Worm (Caenorhabditis elegans) whole organism, L4 larva: ENCODE results near the gene wdr-31.
A peak's percentile ranks its signal among the peaks of the same experiment; 100 is the strongest.

Source experiments
- F26F4.8 ChIP-seq: fragments of 200-800 bp; sonication (Bioruptor generic); conservative IDR thresholded peaks from 2 replicates; pipeline ENCODE4 v1.3.6; 2022; ENCODE audit warnings: missing genetic modification characterization, missing compliant biosample characterization
- R02D3.7 ChIP-seq: fragments of 150-350 bp; sonication (generic microtip); optimal IDR thresholded peaks from 3 replicates; lab custom pipeline; 2014; ENCODE audit warnings: missing biosample characterization, missing genetic modification characterization
- T26A8.4 ChIP-seq: fragments of 200-800 bp; sonication (Bioruptor generic); IDR thresholded peaks from 2 replicates; pipeline ENCODE4 v1.3.6; 2022; ENCODE audit warnings: missing genetic modification characterization, missing compliant biosample characterization
- Y105C5A.15 ChIP-seq: fragments of 200-800 bp; sonication (Bioruptor generic); IDR thresholded peaks from 2 replicates; pipeline ENCODE4 v1.3.6; 2022; ENCODE audit warnings: missing genetic modification characterization, missing compliant biosample characterization
- Y5F2A.4 ChIP-seq: fragments of 200-800 bp; sonication (Bioruptor generic); optimal IDR thresholded peaks from 2 replicates; lab custom pipeline; 2018; ENCODE audit warnings: mild to moderate bottlenecking, missing genetic modification characterization, missing compliant biosample characterization
- Y75B8A.6 ChIP-seq: fragments of 200-800 bp; sonication (Bioruptor generic); IDR thresholded peaks from 2 replicates; pipeline ENCODE4 v1.3.6; 2022; ENCODE audit warnings: missing genetic modification reagents, missing genetic modification characterization, missing compliant biosample characterization
- daf-12 ChIP-seq: fragments of 150-350 bp; optimal IDR thresholded peaks from 2 replicates; lab custom pipeline; 2014; ENCODE audit warnings: missing biosample characterization, missing genetic modification reagents, missing genetic modification characterization
- daf-19 ChIP-seq: fragments of 200-800 bp; sonication (Bioruptor generic); conservative IDR thresholded peaks from 2 replicates; pipeline ENCODE4 v1.3.6; 2022; ENCODE audit warnings: missing genetic modification characterization, missing compliant biosample characterization
- daf-8 ChIP-seq: fragments of 200-800 bp; sonication (Bioruptor generic); IDR thresholded peaks from 2 replicates; pipeline ENCODE4 v1.3.6; 2022; ENCODE audit warnings: missing genetic modification characterization, missing compliant biosample characterization
- dmd-6 ChIP-seq: fragments of 200-800 bp; sonication (Bioruptor generic); IDR thresholded peaks from 2 replicates; pipeline ENCODE4 v1.3.6; 2022; ENCODE audit warnings: missing genetic modification reagents, missing genetic modification characterization, missing compliant biosample characterization
- dve-1 ChIP-seq: sonication (generic microtip); optimal IDR thresholded peaks from 2 replicates; lab custom pipeline; 2017; ENCODE audit warnings: antibody characterized with exemption, mild to moderate bottlenecking, missing genetic modification characterization, missing compliant biosample characterization; ENCODE audit not compliant: insufficient read depth
- fos-1 ChIP-seq: fragments of 150-350 bp; optimal IDR thresholded peaks from 2 replicates; lab custom pipeline; 2014; ENCODE audit warnings: missing biosample characterization, missing genetic modification characterization
- hlh-11 ChIP-seq: fragments of 200-800 bp; sonication (Bioruptor generic); optimal IDR thresholded peaks from 2 replicates; lab custom pipeline; 2018; ENCODE audit warnings: mild to moderate bottlenecking, missing genetic modification characterization, missing compliant biosample characterization
- hlh-30 ChIP-seq: sonication (generic microtip); optimal IDR thresholded peaks from 2 replicates; lab custom pipeline; 2017; ENCODE audit warnings: antibody characterized with exemption, mild to moderate bottlenecking, missing genetic modification characterization, missing compliant biosample characterization; ENCODE audit not compliant: insufficient read depth
- lim-7 ChIP-seq: fragments of 200-800 bp; sonication (Bioruptor generic); IDR thresholded peaks from 2 replicates; pipeline ENCODE4 v1.3.6; 2022; ENCODE audit warnings: missing genetic modification characterization, missing compliant biosample characterization
- lin-13 ChIP-seq: fragments of 150-350 bp; optimal IDR thresholded peaks from 2 replicates; lab custom pipeline; 2014; ENCODE audit warnings: missing biosample characterization, missing genetic modification reagents, missing genetic modification characterization
- lin-15B ChIP-seq: fragments of 150-350 bp; sonication (generic microtip); optimal IDR thresholded peaks from 3 replicates; lab custom pipeline; 2014; ENCODE audit warnings: missing biosample characterization, missing genetic modification characterization
- lin-38 ChIP-seq: fragments of 200-800 bp; sonication (Bioruptor generic); IDR thresholded peaks from 2 replicates; pipeline ENCODE4 v1.3.6; 2022; ENCODE audit warnings: missing genetic modification reagents, missing genetic modification characterization, missing compliant biosample characterization
- lir-3 ChIP-seq: sonication (generic microtip); optimal IDR thresholded peaks from 2 replicates; lab custom pipeline; 2016; ENCODE audit warnings: mild to moderate bottlenecking, missing genetic modification characterization, missing compliant biosample characterization
- lsy-2 ChIP-seq, 2 experiments: fragments of 150-350 bp in 1 of 2; sonication (generic microtip) in 1 of 2; optimal IDR thresholded peaks; 2 replicates each; lab custom pipeline; 2014 to 2017; ENCODE audit warnings: missing biosample characterization in 2 of 2, missing genetic modification characterization in 2 of 2
- mep-1 ChIP-seq: fragments of 150-350 bp; sonication (generic microtip); optimal IDR thresholded peaks from 3 replicates; lab custom pipeline; 2014; ENCODE audit warnings: missing biosample characterization, missing genetic modification characterization
- mes-2 ChIP-seq: sonication (generic microtip); optimal IDR thresholded peaks from 2 replicates; lab custom pipeline; 2016; ENCODE audit warnings: missing genotype, mild to moderate bottlenecking, missing genetic modification characterization, missing compliant biosample characterization; ENCODE audit not compliant: poor library complexity, severe bottlenecking
- mxl-2 ChIP-seq: fragments of 200-800 bp; sonication (Bioruptor generic); conservative IDR thresholded peaks from 2 replicates; pipeline ENCODE4 v1.3.6; 2022; ENCODE audit warnings: missing genetic modification reagents, missing genetic modification characterization, missing compliant biosample characterization
- nhr-11 ChIP-seq: fragments of 150-350 bp; optimal IDR thresholded peaks from 2 replicates; lab custom pipeline; 2014; ENCODE audit warnings: missing biosample characterization, missing genetic modification characterization
- nhr-237 ChIP-seq: sonication (generic microtip); optimal IDR thresholded peaks from 2 replicates; lab custom pipeline; 2017; ENCODE audit warnings: missing biosample characterization, missing genetic modification characterization
- nhr-25 ChIP-seq: sonication (generic microtip); optimal IDR thresholded peaks from 2 replicates; lab custom pipeline; 2017; ENCODE audit warnings: missing genetic modification characterization, mild to moderate bottlenecking, missing compliant biosample characterization, antibody characterized with exemption, moderate library complexity, borderline replicate concordance; ENCODE audit not compliant: insufficient read depth
- nhr-41 ChIP-seq: fragments of 200-800 bp; sonication (Bioruptor generic); IDR thresholded peaks from 2 replicates; pipeline ENCODE4 v1.3.6; 2022; ENCODE audit warnings: missing genetic modification reagents, missing genetic modification characterization, missing compliant biosample characterization
- nhr-76 ChIP-seq: fragments of 150-350 bp; optimal IDR thresholded peaks from 2 replicates; lab custom pipeline; 2014; ENCODE audit warnings: missing biosample characterization, missing genetic modification characterization
- pha-4 ChIP-seq, 2 experiments: fragments of 150-350 bp in 1 of 2; fragments of 200-800 bp in 1 of 2; sonication (Bioruptor generic) in 1 of 2; IDR thresholded peaks in 1 of 2; optimal IDR thresholded peaks in 1 of 2; 2 replicates each; pipeline versions ENCODE4 v1.3.6 to Lab custom; 2014 to 2022; ENCODE audit warnings: missing genetic modification characterization in 2 of 2, missing genetic modification reagents in 2 of 2, missing biosample characterization in 1 of 2, missing compliant biosample characterization in 1 of 2
- set-16 ChIP-seq: fragments of 200-800 bp; sonication (Bioruptor generic); IDR thresholded peaks from 2 replicates; pipeline ENCODE4 v1.3.6; 2022; ENCODE audit warnings: missing genetic modification reagents, missing genetic modification characterization, missing compliant biosample characterization
- skn-1 ChIP-seq: fragments of 150-350 bp; optimal IDR thresholded peaks from 2 replicates; lab custom pipeline; 2014; ENCODE audit warnings: missing biosample characterization, missing genetic modification characterization
- snpc-4 ChIP-seq: fragments of 150-350 bp; optimal IDR thresholded peaks from 2 replicates; lab custom pipeline; 2014; ENCODE audit warnings: missing biosample characterization, missing genetic modification characterization
- spr-3 ChIP-seq: fragments of 200-800 bp; sonication (Bioruptor generic); optimal IDR thresholded peaks from 2 replicates; lab custom pipeline; 2018; ENCODE audit warnings: mild to moderate bottlenecking, missing genetic modification characterization, missing compliant biosample characterization
- unc-39 ChIP-seq: sonication (generic microtip); optimal IDR thresholded peaks from 2 replicates; lab custom pipeline; 2017; ENCODE audit warnings: missing biosample characterization, missing genetic modification characterization
- unc-62 ChIP-seq, 3 experiments: fragments of 150-350 bp in 1 of 3; sonication (generic microtip); optimal IDR thresholded peaks in 2 of 3; peaks in 1 of 3; 1 replicate in 1 of 3; 2 replicates in 2 of 3; lab custom pipeline; 2014 to 2017; ENCODE audit warnings: missing biosample characterization in 3 of 3, missing genetic modification characterization in 3 of 3, missing genetic modification reagents in 3 of 3, missing genotype in 1 of 3
- zfp-2 ChIP-seq: sonication (generic microtip); optimal IDR thresholded peaks from 2 replicates; lab custom pipeline; 2016; ENCODE audit warnings: mild to moderate bottlenecking, missing genetic modification characterization, missing compliant biosample characterization
- ztf-11 ChIP-seq: fragments of 150-350 bp; optimal IDR thresholded peaks from 2 replicates; lab custom pipeline; 2014; ENCODE audit warnings: missing biosample characterization, missing genetic modification characterization

Gene wdr-31

DNA sequence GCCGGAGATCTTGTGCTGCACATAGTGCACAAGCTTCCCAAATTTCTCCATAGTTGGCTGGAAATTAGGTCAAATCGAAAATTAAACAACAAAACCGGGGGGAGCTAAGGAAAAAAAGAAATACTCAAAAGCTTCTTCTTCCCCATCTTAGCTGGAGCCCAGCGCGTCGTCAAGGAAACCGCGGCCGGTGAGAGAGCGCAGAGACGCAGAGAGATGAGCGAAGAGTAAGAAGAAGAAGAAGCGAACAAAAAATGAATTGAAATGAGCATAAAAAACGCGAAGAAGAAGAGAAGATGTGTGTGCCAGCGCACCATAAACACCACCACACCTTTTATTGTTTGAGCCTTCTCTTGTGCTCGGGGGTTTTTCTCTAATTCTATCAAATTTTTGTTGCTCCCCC is at the start of gene wdr-31:
wdr-31 (minus strand) TSS at position 101 of the 400 bp plus-strand sequence.
- TF ChIP-seq nhr-76 (tag; lab: Kevin White, UChicago), result no peak
- no peak for TF ChIP-seq lir-3
- TF ChIP-seq lin-15B (tag; lab: Kevin White, UChicago), result no peak
- no peak for TF ChIP-seq daf-8 (GFP tag; lab: Robert Waterston, UW)
- TF ChIP-seq mxl-2 (GFP tag; lab: Robert Waterston, UW), result no peak
- TF ChIP-seq daf-12 (tag; lab: Kevin White, UChicago), result no peak
- no peak for TF ChIP-seq pha-4 (GFP tag; IDR thresholded peaks at IDR 0.05; lab: Robert Waterston, UW)
- TF ChIP-seq pha-4 (tag; optimal IDR thresholded peaks at IDR 0.05; lab: Kevin White, UChicago), result no peak
- TF ChIP-seq dmd-6 (GFP tag; lab: Robert Waterston, UW), result no peak
- TF ChIP-seq F26F4.8 (GFP tag; lab: Robert Waterston, UW), result no peak
- no peak for TF ChIP-seq nhr-25 (tag; lab: Kevin White, UChicago)
- TF ChIP-seq fos-1 (tag; lab: Kevin White, UChicago), result no peak
- no peak for TF ChIP-seq hlh-30 (tag; lab: Kevin White, UChicago)
- TF ChIP-seq Y5F2A.4, result no peak
- TF ChIP-seq nhr-11 (tag; lab: Kevin White, UChicago), result no peak
- no peak for TF ChIP-seq hlh-11 (tag; lab: Kevin White, UChicago)

- no peak for TF ChIP-seq lin-13 (GFP tag; lab: Kevin White, UChicago)
- peak; percentile 86 for TF ChIP-seq set-16
- no peak for TF ChIP-seq Y75B8A.6 (GFP tag; lab: Robert Waterston, UW)
- TF ChIP-seq dve-1, result no peak
- TF ChIP-seq zfp-2 (tag; lab: Kevin White, UChicago), result no peak
These were observed 48.3 kb upstream of the wdr-31 start for ce11 chrII:2783380-2783779.

DNA sequence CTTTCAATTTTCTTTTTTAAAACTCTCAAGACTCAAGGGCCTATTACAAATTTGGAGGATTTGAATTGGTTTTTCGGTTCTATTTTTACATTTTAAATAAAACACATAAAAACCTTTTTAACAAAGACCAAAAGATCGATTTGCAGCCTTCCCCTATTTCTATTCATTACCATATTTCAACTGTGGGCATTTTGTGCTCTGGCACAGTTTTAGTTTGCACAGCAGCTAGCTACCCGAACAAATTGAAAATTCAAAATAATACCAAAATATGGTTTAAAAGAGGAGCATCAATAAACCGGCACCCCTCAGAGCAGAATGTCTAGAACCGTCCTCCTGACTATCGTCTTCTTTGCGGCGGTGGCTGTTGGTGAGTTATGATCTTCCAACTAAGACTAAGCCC is 46.3 kb upstream of the wdr-31 start, which contains the start of gene F08D12.2:
F08D12.2 (plus strand) TSS at position 301 of the 400 bp plus-strand sequence.
- TF ChIP-seq R02D3.7 (tag; lab: Kevin White, UChicago) (no peak), snpc-4 (tag; lab: Kevin White, UChicago) (no peak), Y105C5A.15 (no peak), nhr-41 (no peak), spr-3 (GFP tag; lab: Kevin White, UChicago) (no peak), mep-1 (tag; lab: Kevin White, UChicago) (no peak), Y5F2A.4 (no peak), Y75B8A.6 (GFP tag; lab: Robert Waterston, UW) (no peak), ztf-11 (tag; lab: Kevin White, UChicago) (no peak), daf-19 (GFP tag; lab: Robert Waterston, UW) (no peak), lim-7 (GFP tag; lab: Robert Waterston, UW) (no peak)

DNA sequence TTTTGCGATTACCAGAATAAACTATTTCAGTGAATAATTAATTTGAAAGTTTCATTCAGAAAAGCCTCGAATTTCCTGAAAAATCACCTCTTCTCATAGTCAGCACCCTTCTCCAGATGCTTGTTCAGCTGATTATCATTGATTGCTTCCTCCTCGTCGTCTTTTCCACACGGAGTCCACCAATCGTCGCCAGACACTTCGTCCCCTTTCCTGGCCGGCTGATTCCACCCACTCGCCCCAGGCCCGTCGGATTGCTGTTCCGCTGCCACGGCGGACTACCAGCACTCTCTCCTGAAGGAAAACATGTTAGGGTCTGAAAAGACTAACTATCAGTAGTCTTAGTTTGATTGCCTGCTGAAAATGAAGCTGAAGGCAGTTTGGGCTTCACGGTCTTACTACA is 45.7 kb upstream of the wdr-31 start:
- TF ChIP-seq T26A8.4 (GFP tag; lab: Robert Waterston, UW), result no peak
- TF ChIP-seq unc-62 (GFP tag; optimal IDR thresholded peaks at IDR 0.05 in 1 of 2; lab: Kevin White, UChicago), result peak in 1 of 2 experiments; percentile 56
- no peak for TF ChIP-seq unc-62 (tag; optimal IDR thresholded peaks at IDR 0.05; lab: Kevin White, UChicago)
- TF ChIP-seq set-16, result peak; percentile 50; the same call in 1 of the 2 replicates
- TF ChIP-seq R02D3.7 (tag; lab: Kevin White, UChicago), result no peak

DNA sequence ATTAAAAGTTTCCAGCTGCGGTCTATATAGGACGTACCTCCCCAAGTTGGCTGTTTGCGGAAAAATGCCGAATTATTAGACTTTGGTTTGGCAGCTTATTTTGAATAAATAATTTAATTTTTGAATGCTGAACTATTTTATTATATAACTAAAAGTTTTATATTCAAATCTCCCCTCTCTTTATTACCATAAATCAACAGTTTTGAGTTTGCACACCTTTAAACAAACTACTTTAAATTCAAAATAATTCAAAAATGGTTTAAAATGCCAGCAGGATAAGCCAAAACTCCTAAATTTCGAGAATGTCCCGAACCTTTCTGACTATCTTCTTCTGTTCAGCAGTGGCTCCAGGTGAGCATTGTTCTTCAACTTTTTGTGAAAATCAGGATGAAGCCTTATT is 44.2 kb upstream of the wdr-31 start, which contains the start of gene F08D12.3:
F08D12.3 (plus strand) TSS at position 301 of the 400 bp plus-strand sequence.
- TF ChIP-seq unc-39 (tag; lab: Kevin White, UChicago) (no peak), pha-4 (GFP tag; IDR thresholded peaks at IDR 0.05; lab: Robert Waterston, UW) (no peak), pha-4 (tag; optimal IDR thresholded peaks at IDR 0.05; lab: Kevin White, UChicago) (no peak), lsy-2 (tag; optimal IDR thresholded peaks at IDR 0.05; lab: Kevin White, UChicago) (no peak), nhr-25 (tag; lab: Kevin White, UChicago) (no peak), Y75B8A.6 (GFP tag; lab: Robert Waterston, UW) (no peak), skn-1 (tag; lab: Kevin White, UChicago) (no peak), daf-12 (tag; lab: Kevin White, UChicago) (no peak), nhr-237 (tag; lab: Kevin White, UChicago) (no peak), mes-2 (no peak), fos-1 (tag; lab: Kevin White, UChicago) (no peak), lin-38 (GFP tag; lab: Robert Waterston, UW) (no peak), hlh-30 (tag; lab: Kevin White, UChicago) (no peak)
